Worm (Caenorhabditis elegans): Measurements from ENCODE around the gene M28.4.
A peak's percentile ranks its signal among the peaks of the same experiment; 100 is the strongest.

ce11 chrII:10662279-10662678, 18.8 kb downstream of the M28.4 start:
- TF ChIP-seq klf-2 (GFP tag; conservative IDR thresholded peaks at IDR 0.05), result no peak
- no peak for TF ChIP-seq cog-1 (tag; optimal IDR thresholded peaks at IDR 0.05)
- 0 out of 2 replicates have a peak, but pooled peaks have one; percentile 35 for TF ChIP-seq flt-1 (GFP tag; IDR thresholded peaks at IDR 0.05)
- TF ChIP-seq ztf-23 (GFP tag; IDR thresholded peaks at IDR 0.05), result no peak
- no peak for TF ChIP-seq ref-1 (GFP tag; conservative IDR thresholded peaks at IDR 0.05)
- TF ChIP-seq tab-1 (GFP tag; IDR thresholded peaks at IDR 0.05), result no peak
- TF ChIP-seq ztf-29 (GFP tag; IDR thresholded peaks at IDR 0.05), result no peak
- TF ChIP-seq med-1 (GFP tag; optimal IDR thresholded peaks at IDR 0.05; ENCODE audit: insufficient read depth), result no peak
